In genomic region chr3L:11515349-11516079, dm6 we compare ENCODE assay signal across 3 fruit fly cellular contexts.
A peak's percentile ranks its signal among the peaks of the same experiment; 100 is the strongest.
TF ChIP-seq lines count a peak whose summit lies in the region.

No protein-coding gene starts in this region.

- no peak for TF ChIP-seq CTCF in whole organism, embryonic (GFP tag; optimal IDR thresholded peaks at IDR 0.05; lab: Kevin White, UChicago)

TF ChIP-seq in whole organism, embryonic, 481 proteins besides CTCF, POLR2A, EP300 and RAD21 (continues in another document):
- TF ChIP-seq unpg (GFP tag; optimal IDR thresholded peaks at IDR 0.05; lab: Kevin White, UChicago) (peak; percentile 11), oc (tag; optimal IDR thresholded peaks at IDR 0.05; lab: Kevin White, UChicago) (no peak), hth (optimal IDR thresholded peaks at IDR 0.05; lab: Kevin White, UChicago) (no peak), Nf-YA (GFP tag; IDR thresholded peaks at IDR 0.05; lab: Robert Waterston, UW) (no peak), cato (GFP tag; optimal IDR thresholded peaks at IDR 0.05; lab: Kevin White, UChicago; ENCODE audit: borderline replicate concordance) (no peak), ase (GFP tag; IDR thresholded peaks at IDR 0.05; lab: Robert Waterston, UW) (no peak), CG2116 (GFP tag; optimal IDR thresholded peaks at IDR 0.05; lab: Kevin White, UChicago) (no peak), CG2678 (tag; optimal IDR thresholded peaks at IDR 0.05; lab: Kevin White, UChicago) (peak; percentile 6), CG9215 (GFP tag; IDR thresholded peaks at IDR 0.05; lab: Robert Waterston, UW) (no peak), CG42726 (GFP tag; IDR thresholded peaks at IDR 0.05; lab: Robert Waterston, UW; ENCODE audit: partially characterized antibody) (no peak), CG6654 (GFP tag; optimal IDR thresholded peaks at IDR 0.05; lab: Kevin White, UChicago) (no peak), zen (tag; optimal IDR thresholded peaks at IDR 0.05; lab: Kevin White, UChicago) (no peak), Nf-YB (GFP tag; optimal IDR thresholded peaks at IDR 0.05; lab: Kevin White, UChicago) (no peak), jumu (GFP tag; optimal IDR thresholded peaks at IDR 0.05; lab: Kevin White, UChicago) (no peak), CG18764 (GFP tag; optimal IDR thresholded peaks at IDR 0.05; lab: Kevin White, UChicago) (no peak), dmrt99B (tag; optimal IDR thresholded peaks at IDR 0.05; lab: Kevin White, UChicago) (peak; percentile 22), CG4424 (GFP tag; optimal IDR thresholded peaks at IDR 0.05; lab: Kevin White, UChicago) (no peak), chinmo (GFP tag; IDR thresholded peaks at IDR 0.05; lab: Robert Waterston, UW; ENCODE audit: partially characterized antibody) (0 out of 4 replicates have a peak, but pooled peaks have one; percentile 41), ci (GFP tag; IDR thresholded peaks at IDR 0.05; lab: Robert Waterston, UW) (no peak), CG10274 (GFP tag; optimal IDR thresholded peaks at IDR 0.05; lab: Kevin White, UChicago) (no peak), CG5180 (GFP tag; optimal IDR thresholded peaks at IDR 0.05; lab: Kevin White, UChicago) (no peak), CG8765 (GFP tag; IDR thresholded peaks at IDR 0.05; lab: Robert Waterston, UW) (no peak), Bgb (GFP tag; IDR thresholded peaks at IDR 0.05; lab: Robert Waterston, UW; ENCODE audit: partially characterized antibody) (no peak), CG8359 (GFP tag; optimal IDR thresholded peaks at IDR 0.05; lab: Kevin White, UChicago; ENCODE audit: borderline replicate concordance) (no peak), gfzf (GFP tag; optimal IDR thresholded peaks at IDR 0.05; lab: Kevin White, UChicago) (no peak), CG4404 (GFP tag; IDR thresholded peaks at IDR 0.05; lab: Robert Waterston, UW) (no peak), CG2889 (GFP tag; IDR thresholded peaks at IDR 0.05; lab: Robert Waterston, UW) (no peak), fd102C (GFP tag; optimal IDR thresholded peaks at IDR 0.05; lab: Kevin White, UChicago) (no peak), crol (GFP tag; IDR thresholded peaks at IDR 0.05; lab: Robert Waterston, UW) (peak; percentile 50; the same call in 1 of the 2 replicates), lilli (GFP tag; optimal IDR thresholded peaks at IDR 0.05; lab: Kevin White, UChicago) (no peak)

TF ChIP-seq in whole organism, prepupa, 60 proteins besides CTCF, POLR2A, EP300 and RAD21:
- TF ChIP-seq CG3919 (GFP tag; optimal IDR thresholded peaks at IDR 0.05; lab: Kevin White, UChicago): peak; percentile 11
- TF ChIP-seq dsx (GFP tag; optimal IDR thresholded peaks at IDR 0.05; lab: Kevin White, UChicago; ENCODE audit: poor library complexity, severe bottlenecking): no peak
- TF ChIP-seq topi (GFP tag; optimal IDR thresholded peaks at IDR 0.05; lab: Kevin White, UChicago): peak; percentile 24
- no peak for TF ChIP-seq CG11762 (GFP tag; optimal IDR thresholded peaks at IDR 0.05; lab: Kevin White, UChicago; ENCODE audit: insufficient read depth)
- TF ChIP-seq Hr39 (GFP tag; optimal IDR thresholded peaks at IDR 0.05; lab: Kevin White, UChicago): peak; percentile 24
- peak; percentile 31 for TF ChIP-seq Smox (GFP tag; optimal IDR thresholded peaks at IDR 0.05; lab: Kevin White, UChicago)
- TF ChIP-seq CG1621 (tag; optimal IDR thresholded peaks at IDR 0.05; lab: Kevin White, UChicago): no peak
- TF ChIP-seq Sox14 (GFP tag; optimal IDR thresholded peaks at IDR 0.05; lab: Kevin White, UChicago): peak; percentile 17
- TF ChIP-seq Met (GFP tag; optimal IDR thresholded peaks at IDR 0.05; lab: Kevin White, UChicago): peak; percentile 25
- peak; percentile 16 for TF ChIP-seq CG31627 (GFP tag; optimal IDR thresholded peaks at IDR 0.05; lab: Kevin White, UChicago)
- TF ChIP-seq CG6854 (GFP tag; optimal IDR thresholded peaks at IDR 0.05; lab: Kevin White, UChicago): no peak
- peak; percentile 54 for TF ChIP-seq esn (GFP tag; optimal IDR thresholded peaks at IDR 0.05; lab: Kevin White, UChicago)
- peak; percentile 30 for TF ChIP-seq lz (GFP tag; optimal IDR thresholded peaks at IDR 0.05; lab: Kevin White, UChicago)
- no peak for TF ChIP-seq OdsH (GFP tag; optimal IDR thresholded peaks at IDR 0.05; lab: Kevin White, UChicago)
- TF ChIP-seq cyc (GFP tag; optimal IDR thresholded peaks at IDR 0.05; lab: Kevin White, UChicago): peak; percentile 12
- TF ChIP-seq Lpt (GFP tag; optimal IDR thresholded peaks at IDR 0.05; lab: Kevin White, UChicago): no peak
- TF ChIP-seq svp (GFP tag; lab: Kevin White, UChicago): peak; percentile 31
- TF ChIP-seq CG3032 (tag; optimal IDR thresholded peaks at IDR 0.05; lab: Kevin White, UChicago): no peak
- peak; percentile 50 for TF ChIP-seq Eip78C (GFP tag; lab: Kevin White, UChicago)
- peak; percentile 19 for TF ChIP-seq Eip75B (GFP tag; optimal IDR thresholded peaks at IDR 0.05; lab: Kevin White, UChicago)
- TF ChIP-seq Ets21C (GFP tag; optimal IDR thresholded peaks at IDR 0.05; lab: Kevin White, UChicago): peak; percentile 9
- TF ChIP-seq CG6163 (GFP tag; IDR thresholded peaks at IDR 0.05; lab: Robert Waterston, UW): 0 out of 3 replicates have a peak, but pooled peaks have one; percentile 13
- TF ChIP-seq Hr38 (GFP tag; optimal IDR thresholded peaks at IDR 0.05; lab: Kevin White, UChicago): no peak

TF ChIP-seq in whole organism, wandering third instar larva, 38 proteins besides CTCF, POLR2A, EP300 and RAD21:
- no peak for TF ChIP-seq lola (GFP tag; optimal IDR thresholded peaks at IDR 0.05; lab: Kevin White, UChicago)
- no peak for TF ChIP-seq CG32264 (GFP tag; optimal IDR thresholded peaks at IDR 0.05; lab: Kevin White, UChicago)
- peak; percentile 49 for TF ChIP-seq h (GFP tag; optimal IDR thresholded peaks at IDR 0.05; lab: Kevin White, UChicago)
- TF ChIP-seq Hnf4 (GFP tag; optimal IDR thresholded peaks at IDR 0.05; lab: Kevin White, UChicago): no peak
- TF ChIP-seq OdsH (GFP tag; optimal IDR thresholded peaks at IDR 0.05; lab: Kevin White, UChicago): no peak
- TF ChIP-seq pan (optimal IDR thresholded peaks at IDR 0.05; lab: Kevin White, UChicago): no peak
- no peak for TF ChIP-seq ey (GFP tag; optimal IDR thresholded peaks at IDR 0.05; lab: Kevin White, UChicago)
- TF ChIP-seq usp (GFP tag; optimal IDR thresholded peaks at IDR 0.05; lab: Kevin White, UChicago): no peak
- no peak for TF ChIP-seq dl (GFP tag; optimal IDR thresholded peaks at IDR 0.05; lab: Kevin White, UChicago; ENCODE audit: insufficient read depth in 1 of 2, partially characterized antibody in 2 of 2)
- no peak for TF ChIP-seq HLH106 (tag; optimal IDR thresholded peaks at IDR 0.05; lab: Kevin White, UChicago)
- TF ChIP-seq Hr78 (GFP tag; optimal IDR thresholded peaks at IDR 0.05; lab: Kevin White, UChicago): no peak
- TF ChIP-seq brk (GFP tag; optimal IDR thresholded peaks at IDR 0.05; lab: Kevin White, UChicago): no peak
- peak in 1 of 2 experiments; percentile 37 for TF ChIP-seq foxo (GFP tag; optimal IDR thresholded peaks at IDR 0.05; lab: Kevin White, UChicago)
- TF ChIP-seq dsf (GFP tag; optimal IDR thresholded peaks at IDR 0.05; lab: Kevin White, UChicago; ENCODE audit: borderline replicate concordance): no peak
- TF ChIP-seq jim (GFP tag; optimal IDR thresholded peaks at IDR 0.05; lab: Kevin White, UChicago): no peak
- TF ChIP-seq dmrt93B (GFP tag; optimal IDR thresholded peaks at IDR 0.05; lab: Kevin White, UChicago): no peak
- TF ChIP-seq tai (GFP tag; optimal IDR thresholded peaks at IDR 0.05; lab: Kevin White, UChicago): no peak
- TF ChIP-seq Sp1 (GFP tag; optimal IDR thresholded peaks at IDR 0.05; lab: Kevin White, UChicago): no peak
- TF ChIP-seq CrebA (GFP tag; optimal IDR thresholded peaks at IDR 0.05; lab: Kevin White, UChicago; ENCODE audit: borderline replicate concordance): no peak
- TF ChIP-seq Mio (GFP tag; optimal IDR thresholded peaks at IDR 0.05; lab: Kevin White, UChicago): no peak
- TF ChIP-seq Abd-B (GFP tag; optimal IDR thresholded peaks at IDR 0.05; lab: Kevin White, UChicago): no peak
- TF ChIP-seq Dfd (GFP tag; optimal IDR thresholded peaks at IDR 0.05; lab: Kevin White, UChicago): peak; percentile 65
- no peak for TF ChIP-seq psq (GFP tag; optimal IDR thresholded peaks at IDR 0.05; lab: Kevin White, UChicago)
- no peak for TF ChIP-seq Jra (GFP tag; optimal IDR thresholded peaks at IDR 0.05; lab: Kevin White, UChicago)
- TF ChIP-seq sv (GFP tag; optimal IDR thresholded peaks at IDR 0.05; lab: Kevin White, UChicago): no peak
- TF ChIP-seq Myc (optimal IDR thresholded peaks at IDR 0.05; lab: Kevin White, UChicago): no peak
- no peak for TF ChIP-seq Hr83 (GFP tag; optimal IDR thresholded peaks at IDR 0.05; lab: Kevin White, UChicago; ENCODE audit: poor library complexity, severe bottlenecking)
- TF ChIP-seq GATAd (GFP tag; optimal IDR thresholded peaks at IDR 0.05; lab: Kevin White, UChicago): no peak
- TF ChIP-seq rgr (GFP tag; optimal IDR thresholded peaks at IDR 0.05; lab: Kevin White, UChicago): no peak
- TF ChIP-seq woc (GFP tag; optimal IDR thresholded peaks at IDR 0.05; lab: Kevin White, UChicago): no peak
- no peak for TF ChIP-seq CG9705 (GFP tag; optimal IDR thresholded peaks at IDR 0.05; lab: Kevin White, UChicago)
- TF ChIP-seq fru (GFP tag; optimal IDR thresholded peaks at IDR 0.05; lab: Kevin White, UChicago): peak; percentile 32
- no peak for TF ChIP-seq N (GFP tag; optimal IDR thresholded peaks at IDR 0.05; lab: Kevin White, UChicago)
- peak; percentile 25 for TF ChIP-seq br (GFP tag; optimal IDR thresholded peaks at IDR 0.05; lab: Kevin White, UChicago)
- TF ChIP-seq Rel (GFP tag; optimal IDR thresholded peaks at IDR 0.05; lab: Kevin White, UChicago): no peak
- no peak for TF ChIP-seq Rel (tag; optimal IDR thresholded peaks at IDR 0.05; lab: Kevin White, UChicago)
- no peak for TF ChIP-seq sage (GFP tag; optimal IDR thresholded peaks at IDR 0.05; lab: Kevin White, UChicago)
- TF ChIP-seq Vsx2 (GFP tag; optimal IDR thresholded peaks at IDR 0.05; lab: Kevin White, UChicago; ENCODE audit: partially characterized antibody): no peak

Comparison
In these comparisons a context has a peak if more than half of its experiments do, and no peak if none do; other contexts are left out.
1. Of the 7 proteins assayed by ChIP-seq in both whole organism, embryonic and whole organism, prepupa: peak only in whole organism, embryonic: none; only in whole organism, prepupa: Hr39; in both: none; in neither: 6.